Worm (Caenorhabditis elegans): Measurements from ENCODE around the gene clec-135.

- TF ChIP-seq him-1 (tag; optimal IDR thresholded peaks at IDR 0.05) (no peak), dao-5 (tag; optimal IDR thresholded peaks at IDR 0.05) (no peak)
Observed at ce11 chrII:4306921-4307630, 48.5 kb upstream of the clec-135 start, which contains the start of gene Y52E8A.3.
